Fruit fly (Drosophila melanogaster) whole organism, embryonic: ENCODE data around the gene U2af50.

Experiments
- CG11398 ChIP-seq: fragments of 200-800 bp; sonication (Bioruptor generic); optimal IDR thresholded peaks from 2 replicates; lab custom pipeline; 2016; ENCODE audit warnings: missing biosample characterization, missing genetic modification characterization
- CG1792 ChIP-seq: fragments of 200-800 bp; sonication (Bioruptor generic); optimal IDR thresholded peaks from 2 replicates; lab custom pipeline; 2016; ENCODE audit warnings: missing biosample characterization, missing genetic modification characterization
- CG18476 ChIP-seq: fragments of 200-800 bp; sonication (Bioruptor generic); optimal IDR thresholded peaks from 2 replicates; lab custom pipeline; 2016; ENCODE audit warnings: missing biosample characterization, mild to moderate bottlenecking, missing genetic modification characterization
- CG32767 ChIP-seq: fragments of 200-800 bp; sonication (Bioruptor generic); IDR thresholded peaks from 2 replicates; pipeline ENCODE4 v1.3.6; 2022; ENCODE audit warnings: missing biosample characterization, missing genetic modification characterization
- CG4360 ChIP-seq: fragments of 200-800 bp; sonication (Bioruptor generic); IDR thresholded peaks from 2 replicates; pipeline ENCODE4 v1.3.6; 2022; ENCODE audit warnings: missing biosample characterization, missing genetic modification characterization
- CG6813 ChIP-seq: fragments of 200-800 bp; sonication (Bioruptor generic); optimal IDR thresholded peaks from 2 replicates; lab custom pipeline; 2017; ENCODE audit warnings: missing biosample characterization, missing genetic modification characterization, mild to moderate bottlenecking, moderate library complexity, missing genetic modification reagents
- CG9609 ChIP-seq: fragments of 200-800 bp; sonication (Bioruptor generic); optimal IDR thresholded peaks from 3 replicates; lab custom pipeline; 2016; ENCODE audit warnings: missing biosample characterization, missing genetic modification characterization
- Lpt ChIP-seq: fragments of >200 bp; optimal IDR thresholded peaks from 2 replicates; lab custom pipeline; 2018; ENCODE audit warnings: missing biosample characterization, missing genetic modification characterization
- Sin3A ChIP-seq: fragments of >200 bp; optimal IDR thresholded peaks from 2 replicates; lab custom pipeline; 2018
- abd-A ChIP-seq: fragments of 200-800 bp; sonication (Bioruptor generic); optimal IDR thresholded peaks from 3 replicates; lab custom pipeline; 2019; ENCODE audit warnings: missing biosample characterization, mild to moderate bottlenecking, missing genetic modification characterization, moderate library complexity
- gt ChIP-seq: fragments of 200-800 bp; sonication (Bioruptor generic); IDR thresholded peaks from 2 replicates; pipeline ENCODE4 v1.3.6; 2022; ENCODE audit warnings: missing biosample characterization, missing genetic modification characterization
- insv ChIP-seq, 2 experiments: fragments of 200-800 bp; sonication (Bioruptor generic); optimal IDR thresholded peaks; 3 replicates each; lab custom pipeline; 2016 to 2018; ENCODE audit warnings: missing biosample characterization in 2 of 2, missing genetic modification characterization in 2 of 2
- mld ChIP-seq: fragments of 200-800 bp; sonication (Bioruptor generic); IDR thresholded peaks from 3 replicates; pipeline ENCODE4 v1.3.6; 2022; ENCODE audit warnings: missing biosample characterization, missing genetic modification characterization; ENCODE audit not compliant: partially characterized antibody
- pb ChIP-seq: fragments of 200-800 bp; sonication (Bioruptor generic); optimal IDR thresholded peaks from 3 replicates; lab custom pipeline; 2016; ENCODE audit warnings: missing biosample characterization, missing genetic modification characterization

DNA sequence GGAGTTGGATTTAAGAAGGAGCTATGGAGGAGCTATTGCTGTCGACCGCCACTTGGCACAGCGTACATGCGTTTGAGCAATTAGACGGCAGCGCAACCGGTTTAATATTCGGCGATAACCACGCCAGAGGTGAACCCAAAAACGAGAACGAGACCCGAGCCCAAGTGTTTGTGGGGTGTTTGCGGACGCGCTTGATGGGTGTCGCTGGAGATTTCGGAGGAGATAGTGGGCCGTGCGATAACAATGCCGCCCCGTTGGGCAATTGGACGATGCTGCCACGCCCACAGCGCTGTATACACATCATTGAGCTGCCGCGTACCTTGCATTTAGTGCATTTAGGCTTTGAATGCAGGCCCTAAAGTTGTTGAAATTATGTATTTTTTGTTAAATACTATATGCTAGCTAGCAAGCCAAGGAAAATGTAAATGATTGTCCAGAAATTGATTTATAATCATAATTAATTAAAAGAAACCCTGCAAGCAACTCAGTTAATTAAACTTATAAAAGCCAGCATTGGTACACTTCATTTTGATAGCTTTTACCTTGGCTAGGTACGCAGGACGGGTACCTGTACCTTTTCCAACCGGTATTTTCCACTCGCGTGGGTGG lies 50.4 kb downstream of the U2af50 start, which contains the start of gene Had1:
- TF ChIP-seq CG9609 (GFP tag; lab: Kevin White, UChicago) (no peak), mld (GFP tag; lab: Robert Waterston, UW) (no peak), CG1792 (no peak), Lpt (no peak), CG4360 (no peak), CG6813 (GFP tag; lab: Kevin White, UChicago) (no peak), gt (no peak), pb (GFP tag; lab: Kevin White, UChicago) (no peak), CG18476 (no peak), Sin3A (lab: Kevin White, UChicago) (no peak), CG11398 (GFP tag; lab: Kevin White, UChicago) (no peak), abd-A (tag; lab: Kevin White, UChicago) (no peak), CG32767 (no peak), insv (GFP tag; optimal IDR thresholded peaks at IDR 0.05; lab: Kevin White, UChicago) (no peak)
